Fruit fly (Drosophila melanogaster): Measurements from ENCODE around the gene mei-217.

mei-217 gene

DNA sequence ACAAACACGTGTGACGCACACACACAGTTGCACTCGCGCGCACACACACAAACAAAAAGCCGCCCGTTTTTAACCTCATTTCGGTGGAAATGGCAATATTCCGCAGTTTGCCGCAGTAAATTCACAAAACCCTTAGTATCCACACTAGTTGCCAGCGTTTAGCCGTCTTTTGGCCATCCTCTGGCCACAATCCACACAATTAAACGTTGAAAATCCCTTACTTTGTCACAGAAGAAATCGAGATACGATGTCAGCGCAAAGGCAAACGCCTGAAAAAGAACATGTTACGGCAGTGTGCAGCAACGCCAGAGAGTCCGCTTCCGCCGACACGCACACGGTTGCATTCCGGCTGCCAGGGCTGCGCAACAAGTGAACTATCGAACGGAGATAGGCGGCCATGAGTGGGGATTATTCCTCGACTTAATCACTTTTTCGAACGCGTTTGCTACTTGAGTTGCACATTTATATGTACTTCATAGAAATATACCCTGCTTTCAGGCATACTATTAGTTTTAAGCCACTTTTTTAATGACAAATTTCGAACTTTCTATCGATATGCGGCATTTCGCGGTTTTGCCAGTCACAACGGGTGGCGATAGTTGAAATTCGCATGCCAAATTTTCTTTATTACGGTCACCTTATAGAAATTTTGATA, 5.3 kb upstream of the mei-217 start, which contains the start of gene RpS5a (continued):
- TF ChIP-seq fd3F (GFP tag; optimal IDR thresholded peaks at IDR 0.05) (peak; percentile 61), CG2116 (GFP tag; optimal IDR thresholded peaks at IDR 0.05) (peak; percentile 98), Hmr (GFP tag; optimal IDR thresholded peaks at IDR 0.05) (peak; percentile 91), fd102C (GFP tag; optimal IDR thresholded peaks at IDR 0.05) (peak; percentile 71), CG31441 (GFP tag; IDR thresholded peaks at IDR 0.05) (peak; percentile 61), TFAM (GFP tag; optimal IDR thresholded peaks at IDR 0.05) (peak; percentile 36), knrl (GFP tag; IDR thresholded peaks at IDR 0.05; ENCODE audit: partially characterized antibody) (peak; percentile 88), pzg (GFP tag; optimal IDR thresholded peaks at IDR 0.05) (peak; percentile 74), CG32767 (GFP tag; IDR thresholded peaks at IDR 0.05) (peak; percentile 52; the same call in 1 of the 2 replicates), Dip2 (GFP tag; IDR thresholded peaks at IDR 0.05) (no peak), fd96Cb (tag; optimal IDR thresholded peaks at IDR 0.05) (peak; percentile 54), fu2 (GFP tag; optimal IDR thresholded peaks at IDR 0.05) (peak; percentile 75), lbe (GFP tag; optimal IDR thresholded peaks at IDR 0.05) (no peak), bab2 (GFP tag; optimal IDR thresholded peaks at IDR 0.05) (peak; percentile 67), Aef1 (GFP tag; IDR thresholded peaks at IDR 0.05) (peak; percentile 75), CG11456 (GFP tag; IDR thresholded peaks at IDR 0.05) (peak; percentile 89), Adf1 (GFP tag; IDR thresholded peaks at IDR 0.05) (0 out of 2 replicates have a peak, but pooled peaks have one; percentile 27), slou (GFP tag; optimal IDR thresholded peaks at IDR 0.05) (peak; percentile 86), Neu2 (GFP tag; optimal IDR thresholded peaks at IDR 0.05; ENCODE audit: borderline replicate concordance) (peak; percentile 53), HLHmδ (GFP tag; optimal IDR thresholded peaks at IDR 0.05) (peak; percentile 95), cas (GFP tag; IDR thresholded peaks at IDR 0.05) (0 out of 2 replicates have a peak, but pooled peaks have one; percentile 18), CG14050 (GFP tag; IDR thresholded peaks at IDR 0.05) (peak; percentile 55; the same call in 2 of the 3 replicates), CG34224 (GFP tag; IDR thresholded peaks at IDR 0.05; ENCODE audit: partially characterized antibody) (peak; percentile 62), CkIIα-i1 (GFP tag; IDR thresholded peaks at IDR 0.05) (no peak), CG34422 (GFP tag; IDR thresholded peaks at IDR 0.05) (peak; percentile 83; the same call in 2 of the 3 replicates), B-H1 (GFP tag; IDR thresholded peaks at IDR 0.05) (peak; percentile 55), aop (GFP tag; IDR thresholded peaks at IDR 0.05) (no peak), hth (optimal IDR thresholded peaks at IDR 0.05) (no peak), grau (tag; optimal IDR thresholded peaks at IDR 0.05) (peak; percentile 63), Sox102F (GFP tag; optimal IDR thresholded peaks at IDR 0.05) (no peak), CG10321 (GFP tag; IDR thresholded peaks at IDR 0.05) (0 out of 2 replicates have a peak, but pooled peaks have one; percentile 40), odd (GFP tag; optimal IDR thresholded peaks at IDR 0.05) (peak; percentile 88), CG8089 (GFP tag; optimal IDR thresholded peaks at IDR 0.05) (peak; percentile 85), abd-A (tag; optimal IDR thresholded peaks at IDR 0.05) (no peak), Bteb2 (GFP tag; optimal IDR thresholded peaks at IDR 0.05) (peak; percentile 70), Abd-B (GFP tag; optimal IDR thresholded peaks at IDR 0.05) (peak; percentile 57), Spps (tag; optimal IDR thresholded peaks at IDR 0.05) (peak; percentile 47), CG12659 (GFP tag; optimal IDR thresholded peaks at IDR 0.05) (peak; percentile 88), CTCF (GFP tag; optimal IDR thresholded peaks at IDR 0.05) (peak; percentile 53), gem (tag; optimal IDR thresholded peaks at IDR 0.05) (peak; percentile 37), GATAe (GFP tag; conservative IDR thresholded peaks at IDR 0.05) (no peak), klu (GFP tag; IDR thresholded peaks at IDR 0.05) (peak; percentile 64), NFAT (GFP tag; IDR thresholded peaks at IDR 0.05) (peak; percentile 59; the same call in 1 of the 2 replicates), Atf6 (GFP tag; IDR thresholded peaks at IDR 0.05) (peak; percentile 64), ssp (GFP tag; IDR thresholded peaks at IDR 0.05) (peak; percentile 56), seq (GFP tag; IDR thresholded peaks at IDR 0.05) (peak; percentile 71), CG15601 (tag; optimal IDR thresholded peaks at IDR 0.05) (peak; percentile 47), schlank (tag; optimal IDR thresholded peaks at IDR 0.05) (peak; percentile 81), Bdp1 (GFP tag; optimal IDR thresholded peaks at IDR 0.05) (peak; percentile 61), CG7745 (tag; optimal IDR thresholded peaks at IDR 0.05) (no peak)
